Fruit fly (Drosophila melanogaster) whole organism, pupa: ENCODE results near the gene CG14234.

Experiments
- CG13204 ChIP-seq: fragments of 200-800 bp; sonication (Bioruptor generic); optimal IDR thresholded peaks from 2 replicates; lab custom pipeline; 2018; ENCODE audit warnings: missing biosample characterization, mild to moderate bottlenecking, missing genetic modification characterization, moderate library complexity
- CG17806 ChIP-seq: fragments of 200-800 bp; sonication (Bioruptor generic); optimal IDR thresholded peaks from 2 replicates; lab custom pipeline; 2018; ENCODE audit warnings: missing biosample characterization, mild to moderate bottlenecking, missing genetic modification characterization, moderate library complexity
- EcR ChIP-seq: fragments of 200-800 bp; sonication (Bioruptor generic); optimal IDR thresholded peaks from 3 replicates; lab custom pipeline; 2019; ENCODE audit warnings: missing biosample characterization, missing genetic modification characterization, mild to moderate bottlenecking, moderate library complexity, missing genetic modification reagents

dm6 chrX:19744003-19744488, 8.7 kb downstream of the CG14234 start, which contains the start of the genes CG18809, COX6B, CG33932 and Rpp20:
- TF ChIP-seq EcR (GFP tag; lab: Kevin White, UChicago) (peak; percentile 22), CG13204 (no peak), CG17806 (tag; lab: Kevin White, UChicago) (peak; percentile 11)
